Worm (Caenorhabditis elegans) whole organism, midembryonic: ENCODE measurements around the gene lat-2.

ENCODE experiments used
- cog-1 ChIP-seq: sonication (generic microtip); optimal IDR thresholded peaks from 2 replicates; lab custom pipeline; 2016; ENCODE audit warnings: missing genetic modification characterization, missing compliant biosample characterization
- klf-2 ChIP-seq: fragments of 200-800 bp; sonication (Bioruptor generic); conservative IDR thresholded peaks from 2 replicates; pipeline ENCODE4 v1.3.6; 2022; ENCODE audit warnings: missing genetic modification reagents, missing genetic modification characterization, missing compliant biosample characterization
- tab-1 ChIP-seq: fragments of 200-800 bp; sonication (Bioruptor generic); IDR thresholded peaks from 2 replicates; pipeline ENCODE4 v1.3.6; 2022; ENCODE audit warnings: missing genetic modification characterization, missing compliant biosample characterization
- ztf-23 ChIP-seq: fragments of 200-800 bp; sonication (Bioruptor generic); IDR thresholded peaks from 2 replicates; pipeline ENCODE4 v1.3.6; 2022; ENCODE audit warnings: missing genetic modification reagents, missing genetic modification characterization, missing compliant biosample characterization

DNA sequence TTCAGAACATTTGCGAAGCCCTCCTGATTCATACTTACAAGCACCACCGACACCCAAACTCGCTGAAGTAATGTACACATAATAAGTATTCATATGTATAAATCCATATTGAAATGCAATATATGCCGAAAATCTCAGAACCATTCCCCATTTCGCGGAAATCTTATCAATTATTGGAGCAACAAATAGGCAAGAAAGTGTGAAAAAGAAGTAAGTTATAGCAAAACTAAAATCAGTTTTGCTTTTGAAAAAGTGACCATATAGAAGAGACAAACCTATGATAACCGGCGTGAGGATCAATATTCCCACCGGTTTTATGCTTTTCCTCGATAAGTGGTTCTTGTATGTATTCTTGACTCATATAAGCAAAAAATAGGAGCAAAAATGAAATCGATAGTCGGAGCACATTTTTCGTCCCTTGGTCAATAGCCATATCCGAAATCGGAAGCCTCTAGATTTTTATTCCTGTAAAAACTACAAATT is 39.3 kb upstream of the lat-2 start, which contains the start of gene Y52E8A.6:
- TF ChIP-seq ztf-23: no peak
- no peak for TF ChIP-seq klf-2 (GFP tag; lab: Robert Waterston, UW)
- TF ChIP-seq cog-1 (tag; lab: Kevin White, UChicago): no peak
- TF ChIP-seq tab-1 (GFP tag; lab: Robert Waterston, UW): no peak
